Fruit fly (Drosophila melanogaster) whole organism, wandering third instar larva: ENCODE data around the gene RapGAP1.
A peak's percentile ranks its signal among the peaks of the same experiment; 100 is the strongest.

Experiments used
- Abd-B ChIP-seq: fragments of >200 bp; optimal IDR thresholded peaks from 2 replicates; lab custom pipeline; 2017; ENCODE audit warnings: missing biosample characterization, missing genetic modification characterization
- CG32264 ChIP-seq: fragments of 200-800 bp; sonication (Bioruptor generic); optimal IDR thresholded peaks from 2 replicates; lab custom pipeline; 2016; ENCODE audit warnings: missing biosample characterization, missing genetic modification characterization
- CG9705 ChIP-seq: fragments of 200-800 bp; sonication (Bioruptor generic); optimal IDR thresholded peaks from 2 replicates; lab custom pipeline; 2018; ENCODE audit warnings: missing biosample characterization, mild to moderate bottlenecking, missing genetic modification characterization
- CrebA ChIP-seq: fragments of 200-800 bp; sonication (Bioruptor generic); optimal IDR thresholded peaks from 2 replicates; lab custom pipeline; 2016; ENCODE audit warnings: missing biosample characterization, mild to moderate bottlenecking, missing genetic modification characterization, borderline replicate concordance
- Dfd ChIP-seq: fragments of >200 bp; optimal IDR thresholded peaks from 2 replicates; lab custom pipeline; 2017; ENCODE audit warnings: missing biosample characterization, missing genetic modification characterization
- Dif ChIP-seq: fragments of 200-275, 200-300 bp; sonication (Bioruptor generic); optimal IDR thresholded peaks from 2 replicates; lab custom pipeline; 2018; ENCODE audit warnings: missing biosample characterization, missing genetic modification characterization; ENCODE audit not compliant: partially characterized antibody
- GATAd ChIP-seq: sonication (Bioruptor generic); optimal IDR thresholded peaks from 2 replicates; lab custom pipeline; 2016; ENCODE audit warnings: missing biosample characterization, missing genetic modification characterization
- HLH106 ChIP-seq: fragments of 200-800 bp; optimal IDR thresholded peaks from 3 replicates; lab custom pipeline; 2019; ENCODE audit warnings: missing biosample characterization, mild to moderate bottlenecking, missing genetic modification characterization, moderate library complexity
- Hnf4 ChIP-seq: fragments of 200-800 bp; sonication (Bioruptor generic); optimal IDR thresholded peaks from 2 replicates; lab custom pipeline; 2016; ENCODE audit warnings: missing biosample characterization, mild to moderate bottlenecking, missing genetic modification characterization
- Hr78 ChIP-seq: fragments of >200 bp; optimal IDR thresholded peaks from 2 replicates; lab custom pipeline; 2017; ENCODE audit warnings: missing biosample characterization, missing genetic modification characterization
- Hr83 ChIP-seq: fragments of 200-300 bp; sonication (Bioruptor generic); optimal IDR thresholded peaks from 2 replicates; lab custom pipeline; 2016; ENCODE audit warnings: missing biosample characterization, mild to moderate bottlenecking, missing genetic modification characterization, moderate library complexity; ENCODE audit not compliant: poor library complexity, severe bottlenecking
- Jra ChIP-seq: sonication (Bioruptor generic); optimal IDR thresholded peaks from 2 replicates; lab custom pipeline; 2016; ENCODE audit warnings: missing biosample characterization, missing genetic modification characterization
- Mio ChIP-seq: sonication (Bioruptor generic); optimal IDR thresholded peaks from 2 replicates; lab custom pipeline; 2016; ENCODE audit warnings: missing biosample characterization, missing genetic modification characterization
- Myc ChIP-seq: fragments of >200 bp; optimal IDR thresholded peaks from 2 replicates; lab custom pipeline; 2017
- N ChIP-seq: fragments of >200 bp; optimal IDR thresholded peaks from 2 replicates; lab custom pipeline; 2018; ENCODE audit warnings: missing biosample characterization, missing external identifiers, missing genetic modification characterization
- OdsH ChIP-seq: fragments of 200-800 bp; sonication (Bioruptor generic); optimal IDR thresholded peaks from 2 replicates; lab custom pipeline; 2016; ENCODE audit warnings: missing biosample characterization, mild to moderate bottlenecking, missing genetic modification characterization
- Rel ChIP-seq, 2 experiments: fragments of 200-800 bp; sonication (Bioruptor generic) in 1 of 2; optimal IDR thresholded peaks; 2 replicates in 1 of 2; 3 replicates in 1 of 2; lab custom pipeline; 2016 to 2019; ENCODE audit warnings: mild to moderate bottlenecking in 2 of 2, missing biosample characterization in 2 of 2, missing genetic modification characterization in 2 of 2, moderate library complexity in 1 of 2
- Sp1 ChIP-seq: fragments of 200-800 bp; sonication (Bioruptor generic); optimal IDR thresholded peaks from 3 replicates; lab custom pipeline; 2019; ENCODE audit warnings: missing biosample characterization, mild to moderate bottlenecking, missing genetic modification characterization, moderate library complexity
- Vsx2 ChIP-seq: fragments of 200-300, 225-300 bp; sonication (Bioruptor generic); optimal IDR thresholded peaks from 2 replicates; lab custom pipeline; 2018; ENCODE audit warnings: missing biosample characterization, missing genetic modification characterization; ENCODE audit not compliant: partially characterized antibody
- br ChIP-seq: fragments of 200-800 bp; sonication (Bioruptor generic); optimal IDR thresholded peaks from 2 replicates; lab custom pipeline; 2016; ENCODE audit warnings: missing biosample characterization, missing genetic modification characterization
- brk ChIP-seq: fragments of 200-800 bp; sonication (Bioruptor generic); optimal IDR thresholded peaks from 2 replicates; lab custom pipeline; 2016; ENCODE audit warnings: missing biosample characterization, mild to moderate bottlenecking, missing genetic modification characterization
- dl ChIP-seq, 2 experiments: fragments of 175-275, 200-275 bp in 1 of 2; fragments of 200-275 bp in 1 of 2; sonication (Bioruptor generic); optimal IDR thresholded peaks; lab custom pipeline; 2018; ENCODE audit warnings: mild to moderate bottlenecking in 2 of 2, missing biosample characterization in 2 of 2, missing genetic modification characterization in 2 of 2, moderate library complexity in 2 of 2; ENCODE audit not compliant: partially characterized antibody in 2 of 2, insufficient read depth in 1 of 2
- dmrt93B ChIP-seq: fragments of 200-800 bp; sonication (Bioruptor generic); optimal IDR thresholded peaks from 2 replicates; lab custom pipeline; 2018; ENCODE audit warnings: missing biosample characterization, mild to moderate bottlenecking, missing genetic modification characterization
- dsf ChIP-seq: sonication (Bioruptor generic); optimal IDR thresholded peaks from 2 replicates; lab custom pipeline; 2016; ENCODE audit warnings: missing biosample characterization, missing genetic modification characterization, borderline replicate concordance
- ey ChIP-seq: fragments of 200-800 bp; sonication (Bioruptor generic); optimal IDR thresholded peaks from 2 replicates; lab custom pipeline; 2016; ENCODE audit warnings: missing biosample characterization, missing genetic modification characterization
- foxo ChIP-seq, 2 experiments: fragments of 200-800 bp; sonication (Bioruptor generic); optimal IDR thresholded peaks; 2 replicates in 1 of 2; 3 replicates in 1 of 2; lab custom pipeline; 2016 to 2017; ENCODE audit warnings: missing biosample characterization in 2 of 2, missing genetic modification characterization in 2 of 2
- fru ChIP-seq: fragments of 200-800 bp; sonication (Bioruptor generic); optimal IDR thresholded peaks from 3 replicates; lab custom pipeline; 2016; ENCODE audit warnings: missing biosample characterization, mild to moderate bottlenecking, missing genetic modification characterization
- h ChIP-seq: fragments of 200-800 bp; sonication (Bioruptor generic); optimal IDR thresholded peaks from 3 replicates; lab custom pipeline; 2016; ENCODE audit warnings: missing biosample characterization, mild to moderate bottlenecking, missing genetic modification characterization
- jim ChIP-seq: fragments of 175-275, 200-325 bp; sonication (Bioruptor generic); optimal IDR thresholded peaks from 2 replicates; lab custom pipeline; 2016; ENCODE audit warnings: missing biosample characterization, mild to moderate bottlenecking, missing genetic modification characterization
- lola ChIP-seq: fragments of >200 bp; optimal IDR thresholded peaks from 2 replicates; lab custom pipeline; 2017; ENCODE audit warnings: missing biosample characterization, missing genetic modification characterization
- pan ChIP-seq: fragments of >200 bp; optimal IDR thresholded peaks from 2 replicates; lab custom pipeline; 2017
- psq ChIP-seq: fragments of 200-800 bp; sonication (Bioruptor generic); optimal IDR thresholded peaks from 3 replicates; lab custom pipeline; 2017; ENCODE audit warnings: missing biosample characterization, mild to moderate bottlenecking, missing genetic modification characterization, moderate library complexity
- rgr ChIP-seq: fragments of 200-800 bp; sonication (Bioruptor generic); optimal IDR thresholded peaks from 3 replicates; lab custom pipeline; 2016; ENCODE audit warnings: missing biosample characterization, mild to moderate bottlenecking, missing genetic modification characterization
- sage ChIP-seq: fragments of 200-800 bp; sonication (Bioruptor generic); optimal IDR thresholded peaks from 2 replicates; lab custom pipeline; 2016; ENCODE audit warnings: missing biosample characterization, mild to moderate bottlenecking, missing genetic modification characterization
- sv ChIP-seq: fragments of 200-800 bp; sonication (Bioruptor generic); optimal IDR thresholded peaks from 3 replicates; lab custom pipeline; 2016; ENCODE audit warnings: missing biosample characterization, missing genetic modification characterization
- tai ChIP-seq: sonication (Bioruptor generic); optimal IDR thresholded peaks from 2 replicates; lab custom pipeline; 2016; ENCODE audit warnings: missing biosample characterization, missing genetic modification characterization
- usp ChIP-seq: fragments of >200 bp; optimal IDR thresholded peaks from 2 replicates; lab custom pipeline; 2017; ENCODE audit warnings: missing biosample characterization, missing genetic modification characterization
- woc ChIP-seq: sonication (Bioruptor generic); optimal IDR thresholded peaks from 2 replicates; lab custom pipeline; 2016; ENCODE audit warnings: missing biosample characterization, mild to moderate bottlenecking, missing genetic modification characterization

RapGAP1 gene

dm6 chr2L:7559532-7559931 lies 19.2 kb downstream of the RapGAP1 start:
- TF ChIP-seq dmrt93B (no peak), psq (no peak), Rel (GFP tag; optimal IDR thresholded peaks at IDR 0.05; lab: Kevin White, UChicago) (no peak), Rel (tag; optimal IDR thresholded peaks at IDR 0.05; lab: Kevin White, UChicago) (peak; percentile 2), Mio (GFP tag; lab: Kevin White, UChicago) (no peak), dsf (no peak)

dm6 chr2L:7546824-7547466 lies 31.8 kb downstream of the RapGAP1 start:
- TF ChIP-seq rgr = peak; percentile 60
- no peak for TF ChIP-seq usp
- peak; percentile 12 for TF ChIP-seq sage (GFP tag; lab: Kevin White, UChicago)
- peak in 1 of 2 experiments; percentile 78 for TF ChIP-seq foxo (GFP tag; optimal IDR thresholded peaks at IDR 0.05; lab: Kevin White, UChicago)
- TF ChIP-seq dmrt93B = peak; percentile 11
- TF ChIP-seq HLH106 (tag; lab: Kevin White, UChicago) = peak; percentile 75
- TF ChIP-seq CG9705 (GFP tag; lab: Kevin White, UChicago) = peak; percentile 20
- TF ChIP-seq dl (GFP tag; optimal IDR thresholded peaks at IDR 0.05; lab: Kevin White, UChicago; ENCODE audit: insufficient read depth in 1 of 2, partially characterized antibody in 2 of 2) = no peak
- TF ChIP-seq Rel (GFP tag; optimal IDR thresholded peaks at IDR 0.05; lab: Kevin White, UChicago) = no peak
- TF ChIP-seq Rel (tag; optimal IDR thresholded peaks at IDR 0.05; lab: Kevin White, UChicago) = peak; percentile 18
- TF ChIP-seq Sp1 (GFP tag; lab: Kevin White, UChicago) = peak; percentile 69
- no peak for TF ChIP-seq N (GFP tag; lab: Kevin White, UChicago)
- no peak for TF ChIP-seq sv (GFP tag; lab: Kevin White, UChicago)
- TF ChIP-seq tai (GFP tag; lab: Kevin White, UChicago) = peak; percentile 24
- TF ChIP-seq jim (GFP tag; lab: Kevin White, UChicago) = no peak
- no peak for TF ChIP-seq pan (lab: Kevin White, UChicago)
- peak; percentile 44 for TF ChIP-seq Hnf4
- TF ChIP-seq Jra (GFP tag; lab: Kevin White, UChicago) = no peak
- no peak for TF ChIP-seq Hr78 (GFP tag; lab: Kevin White, UChicago)
- no peak for TF ChIP-seq Hr83 (GFP tag; lab: Kevin White, UChicago)
- peak; percentile 67 for TF ChIP-seq psq
- TF ChIP-seq Abd-B (GFP tag; lab: Kevin White, UChicago) = no peak
- peak; percentile 66 for TF ChIP-seq OdsH
- no peak for TF ChIP-seq br (GFP tag; lab: Kevin White, UChicago)
- TF ChIP-seq Myc = no peak
- TF ChIP-seq woc = peak; percentile 10
- TF ChIP-seq h = peak; percentile 63
- no peak for TF ChIP-seq Dfd
- no peak for TF ChIP-seq Dif (GFP tag; lab: Kevin White, UChicago)
- TF ChIP-seq Vsx2 (GFP tag; lab: Kevin White, UChicago) = no peak
- no peak for TF ChIP-seq dsf
- TF ChIP-seq Mio (GFP tag; lab: Kevin White, UChicago) = no peak
- TF ChIP-seq fru = peak; percentile 60
- TF ChIP-seq CG32264 (GFP tag; lab: Kevin White, UChicago) = no peak
- TF ChIP-seq CrebA = no peak
- peak; percentile 26 for TF ChIP-seq brk
- no peak for TF ChIP-seq GATAd
- TF ChIP-seq lola (GFP tag; lab: Kevin White, UChicago) = no peak
- no peak for TF ChIP-seq ey (GFP tag; lab: Kevin White, UChicago)
